Worm (Caenorhabditis elegans) whole organism, L3 larva: ENCODE data around the gene C46E10.3.

ENCODE experiments used
- ceh-9 ChIP-seq: sonication (generic microtip); optimal IDR thresholded peaks from 2 replicates; lab custom pipeline; 2018; ENCODE audit warnings: missing biosample characterization, missing genetic modification characterization
- elt-3 ChIP-seq, 3 experiments: fragments of 150-350 bp in 1 of 3; sonication (generic microtip) in 2 of 3; optimal IDR thresholded peaks; 2 replicates in 2 of 3; 4 replicates in 1 of 3; lab custom pipeline; 2014 to 2017; ENCODE audit warnings: missing biosample characterization in 3 of 3, missing genetic modification characterization in 3 of 3
- mdl-1 ChIP-seq: fragments of 150-350 bp; optimal IDR thresholded peaks from 2 replicates; lab custom pipeline; 2014; ENCODE audit warnings: missing biosample characterization, missing genetic modification characterization
- tbx-2 ChIP-seq: sonication (generic microtip); optimal IDR thresholded peaks from 2 replicates; lab custom pipeline; 2016; ENCODE audit warnings: mild to moderate bottlenecking, missing genetic modification characterization, missing compliant biosample characterization
- unc-39 ChIP-seq: sonication (generic microtip); optimal IDR thresholded peaks from 4 replicates; lab custom pipeline; 2017; ENCODE audit warnings: missing biosample characterization, missing genetic modification characterization
- zag-1 ChIP-seq: fragments of 150-350 bp; optimal IDR thresholded peaks from 2 replicates; lab custom pipeline; 2014; ENCODE audit warnings: missing biosample characterization, missing genetic modification characterization

ce11 chrII:3747405-3747804, 26.3 kb downstream of the C46E10.3 start, which contains the start of gene fbxb-92:
- TF ChIP-seq zag-1 (tag; lab: Kevin White, UChicago) (no peak), unc-39 (tag; lab: Kevin White, UChicago) (no peak), elt-3 (tag; optimal IDR thresholded peaks at IDR 0.05; lab: Kevin White, UChicago) (no peak), tbx-2 (tag; lab: Kevin White, UChicago) (no peak), ceh-9 (no peak), mdl-1 (tag; lab: Kevin White, UChicago) (no peak)
